Worm (Caenorhabditis elegans) whole organism, late embryonic: ENCODE measurements around the gene unc-17.

Experiments used
- C08G9.2 ChIP-seq: sonication (generic microtip); optimal IDR thresholded peaks from 2 replicates; lab custom pipeline; 2016; ENCODE audit warnings: mild to moderate bottlenecking, missing genetic modification characterization, moderate library complexity, missing compliant biosample characterization
- F13H6.1 ChIP-seq: sonication (generic microtip); optimal IDR thresholded peaks from 2 replicates; lab custom pipeline; 2016; ENCODE audit warnings: missing genetic modification characterization, missing compliant biosample characterization
- K09A11.1 ChIP-seq: sonication (generic microtip); optimal IDR thresholded peaks from 2 replicates; lab custom pipeline; 2017; ENCODE audit warnings: antibody characterized with exemption, mild to moderate bottlenecking, missing genetic modification characterization, missing compliant biosample characterization; ENCODE audit not compliant: insufficient read depth
- Y22D7AL.16 ChIP-seq: sonication (generic microtip); optimal IDR thresholded peaks from 2 replicates; lab custom pipeline; 2016; ENCODE audit warnings: missing genetic modification characterization, missing compliant biosample characterization
- ceh-14 ChIP-seq: sonication (generic microtip); optimal IDR thresholded peaks from 2 replicates; lab custom pipeline; 2016; ENCODE audit warnings: missing genotype, missing genetic modification characterization, missing compliant biosample characterization
- ceh-18 ChIP-seq: sonication (generic microtip); optimal IDR thresholded peaks from 2 replicates; lab custom pipeline; 2016; ENCODE audit warnings: missing genetic modification characterization, missing compliant biosample characterization
- ceh-19 ChIP-seq: fragments of 200-800 bp; sonication (Bioruptor generic); optimal IDR thresholded peaks from 2 replicates; lab custom pipeline; 2018; ENCODE audit warnings: mild to moderate bottlenecking, missing genetic modification characterization, missing compliant biosample characterization
- ceh-22 ChIP-seq: sonication (generic microtip); optimal IDR thresholded peaks from 2 replicates; lab custom pipeline; 2017; ENCODE audit warnings: missing biosample characterization, missing genetic modification characterization
- ceh-31 ChIP-seq: sonication (generic microtip); optimal IDR thresholded peaks from 2 replicates; lab custom pipeline; 2016; ENCODE audit warnings: missing genetic modification characterization, missing compliant biosample characterization
- ceh-34 ChIP-seq: sonication (generic microtip); optimal IDR thresholded peaks from 2 replicates; lab custom pipeline; 2016; ENCODE audit warnings: mild to moderate bottlenecking, missing genetic modification characterization, missing compliant biosample characterization
- che-1 ChIP-seq: sonication (generic microtip); optimal IDR thresholded peaks from 2 replicates; lab custom pipeline; 2016; ENCODE audit warnings: mild to moderate bottlenecking, missing genetic modification characterization, missing compliant biosample characterization
- dmd-4 ChIP-seq: sonication (generic microtip); optimal IDR thresholded peaks from 2 replicates; lab custom pipeline; 2016; ENCODE audit warnings: borderline replicate concordance, missing genetic modification characterization, missing compliant biosample characterization
- dve-1 ChIP-seq: sonication (generic microtip); optimal IDR thresholded peaks from 2 replicates; lab custom pipeline; 2017; ENCODE audit warnings: antibody characterized with exemption, mild to moderate bottlenecking, missing genetic modification characterization, missing compliant biosample characterization
- ets-4 ChIP-seq: sonication (generic microtip); optimal IDR thresholded peaks from 2 replicates; lab custom pipeline; 2016; ENCODE audit warnings: missing genetic modification characterization, missing compliant biosample characterization
- eyg-1 ChIP-seq: sonication (generic microtip); optimal IDR thresholded peaks from 2 replicates; lab custom pipeline; 2016; ENCODE audit warnings: missing genotype, missing genetic modification characterization, missing compliant biosample characterization
- hlh-13 ChIP-seq: fragments of 200-800 bp; sonication (Bioruptor generic); optimal IDR thresholded peaks from 2 replicates; lab custom pipeline; 2018; ENCODE audit warnings: mild to moderate bottlenecking, missing genetic modification characterization, missing compliant biosample characterization
- hlh-30 ChIP-seq: sonication (generic microtip); optimal IDR thresholded peaks from 2 replicates; lab custom pipeline; 2017; ENCODE audit warnings: antibody characterized with exemption, missing genetic modification characterization, missing compliant biosample characterization; ENCODE audit not compliant: insufficient read depth
- hlh-6 ChIP-seq: sonication (generic microtip); optimal IDR thresholded peaks from 2 replicates; lab custom pipeline; 2016; ENCODE audit warnings: missing genotype, missing genetic modification characterization, missing compliant biosample characterization
- hlh-8 ChIP-seq: sonication (generic microtip); optimal IDR thresholded peaks from 2 replicates; lab custom pipeline; 2016; ENCODE audit warnings: missing genotype, missing genetic modification characterization, missing compliant biosample characterization
- lim-6 ChIP-seq: sonication (generic microtip); optimal IDR thresholded peaks from 2 replicates; lab custom pipeline; 2016; ENCODE audit warnings: missing genetic modification characterization, missing compliant biosample characterization
- nfya-1 ChIP-seq: sonication (generic microtip); optimal IDR thresholded peaks from 2 replicates; lab custom pipeline; 2017; ENCODE audit warnings: missing genetic modification characterization, mild to moderate bottlenecking, missing compliant biosample characterization, antibody characterized with exemption, moderate library complexity
- pag-3 ChIP-seq: sonication (generic microtip); optimal IDR thresholded peaks from 2 replicates; lab custom pipeline; 2016; ENCODE audit warnings: missing compliant biosample characterization, missing genetic modification characterization, borderline replicate concordance
- pat-9 ChIP-seq: fragments of 200-800 bp; sonication (Bioruptor generic); optimal IDR thresholded peaks from 2 replicates; lab custom pipeline; 2018; ENCODE audit warnings: mild to moderate bottlenecking, missing genetic modification characterization, moderate library complexity, missing compliant biosample characterization
- pax-1 ChIP-seq: fragments of 150-350 bp; optimal IDR thresholded peaks from 2 replicates; lab custom pipeline; 2014; ENCODE audit warnings: missing biosample characterization, missing genetic modification characterization
- pqm-1 ChIP-seq: sonication (generic microtip); optimal IDR thresholded peaks from 2 replicates; lab custom pipeline; 2016; ENCODE audit warnings: missing genetic modification characterization, missing compliant biosample characterization
- ref-2 ChIP-seq: sonication (generic microtip); optimal IDR thresholded peaks from 2 replicates; lab custom pipeline; 2016; ENCODE audit warnings: missing genetic modification characterization, missing compliant biosample characterization
- rnt-1 ChIP-seq: sonication (generic microtip); optimal IDR thresholded peaks from 2 replicates; lab custom pipeline; 2016; ENCODE audit warnings: missing genetic modification characterization, missing compliant biosample characterization
- sdc-2 ChIP-seq: sonication (generic microtip); optimal IDR thresholded peaks from 2 replicates; lab custom pipeline; 2016; ENCODE audit warnings: missing genotype, missing genetic modification characterization, missing compliant biosample characterization
- sox-4 ChIP-seq: sonication (generic microtip); optimal IDR thresholded peaks from 2 replicates; lab custom pipeline; 2017; ENCODE audit warnings: mild to moderate bottlenecking, missing genetic modification characterization, inconsistent platforms, missing compliant biosample characterization
- syd-9 ChIP-seq: sonication (generic microtip); optimal IDR thresholded peaks from 2 replicates; lab custom pipeline; 2016; ENCODE audit warnings: mild to moderate bottlenecking, missing genetic modification characterization, moderate library complexity, missing compliant biosample characterization
- tbx-2 ChIP-seq: sonication (generic microtip); optimal IDR thresholded peaks from 2 replicates; lab custom pipeline; 2016; ENCODE audit warnings: missing genetic modification characterization, missing compliant biosample characterization
- tbx-7 ChIP-seq: sonication (generic microtip); optimal IDR thresholded peaks from 2 replicates; lab custom pipeline; 2016; ENCODE audit warnings: missing genotype, missing genetic modification characterization, missing compliant biosample characterization
- ttx-3 ChIP-seq: sonication (generic microtip); optimal IDR thresholded peaks from 2 replicates; lab custom pipeline; 2016; ENCODE audit warnings: missing genetic modification reagents, missing genetic modification characterization, missing compliant biosample characterization
- unc-55 ChIP-seq: sonication (generic microtip); optimal IDR thresholded peaks from 2 replicates; lab custom pipeline; 2017; ENCODE audit warnings: missing biosample characterization, missing genetic modification reagents, missing genetic modification characterization

The unc-17 gene

DNA sequence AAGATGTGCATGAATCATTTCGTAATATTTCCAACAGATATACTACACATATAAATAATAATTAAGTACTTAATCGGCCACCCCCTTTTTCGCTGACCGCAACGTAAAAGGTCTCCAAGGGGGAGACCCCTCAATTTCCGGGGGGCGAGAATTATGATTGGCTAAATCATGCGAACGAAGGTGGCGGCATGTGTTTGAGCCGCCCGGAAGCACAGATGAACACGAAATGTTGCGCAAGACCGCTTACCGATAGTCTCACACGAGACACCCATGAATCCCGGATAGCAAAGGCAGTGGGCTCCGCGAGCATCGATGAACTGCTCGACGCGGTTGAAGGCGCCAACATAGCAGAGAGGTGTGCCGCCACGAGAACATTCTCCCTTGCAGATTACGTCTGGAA is 40.6 kb upstream of the unc-17 start:
- no peak for TF ChIP-seq eyg-1
- TF ChIP-seq ceh-22 (tag; lab: Kevin White, UChicago), result no peak

DNA sequence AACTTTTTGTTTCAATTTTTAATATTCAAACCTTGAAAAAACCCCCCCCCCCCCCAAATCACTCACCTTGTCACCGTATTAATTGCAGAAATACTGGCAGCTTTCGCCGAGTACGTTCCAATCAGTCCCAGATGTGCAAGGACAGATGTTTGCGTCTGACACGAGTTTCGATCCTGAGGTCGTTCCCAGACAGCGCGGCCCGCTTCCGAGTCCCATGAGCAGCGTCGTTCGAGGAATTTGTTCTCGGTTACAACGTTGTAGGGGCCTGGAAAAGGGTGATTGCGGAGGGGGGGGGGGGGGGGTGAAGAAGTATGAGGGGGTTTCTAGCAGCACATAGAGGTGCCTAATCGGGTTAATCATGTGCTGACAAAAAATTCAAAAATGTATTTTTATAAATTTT is 38.4 kb upstream of the unc-17 start:
- TF ChIP-seq F13H6.1 (tag; lab: Kevin White, UChicago), result no peak
- TF ChIP-seq che-1 (tag; lab: Kevin White, UChicago), result no peak
- no peak for TF ChIP-seq ceh-19
- no peak for TF ChIP-seq tbx-2
- TF ChIP-seq pqm-1 (tag; lab: Kevin White, UChicago), result no peak
- no peak for TF ChIP-seq K09A11.1 (tag; lab: Kevin White, UChicago)
- TF ChIP-seq tbx-7 (tag; lab: Kevin White, UChicago), result no peak
- TF ChIP-seq hlh-30 (tag; lab: Kevin White, UChicago), result no peak
- no peak for TF ChIP-seq sdc-2 (tag; lab: Kevin White, UChicago)
- TF ChIP-seq hlh-8 (tag; lab: Kevin White, UChicago), result no peak
- TF ChIP-seq syd-9 (tag; lab: Kevin White, UChicago), result no peak
- TF ChIP-seq ttx-3 (tag; lab: Kevin White, UChicago), result no peak
- no peak for TF ChIP-seq dve-1 (tag; lab: Kevin White, UChicago)

DNA sequence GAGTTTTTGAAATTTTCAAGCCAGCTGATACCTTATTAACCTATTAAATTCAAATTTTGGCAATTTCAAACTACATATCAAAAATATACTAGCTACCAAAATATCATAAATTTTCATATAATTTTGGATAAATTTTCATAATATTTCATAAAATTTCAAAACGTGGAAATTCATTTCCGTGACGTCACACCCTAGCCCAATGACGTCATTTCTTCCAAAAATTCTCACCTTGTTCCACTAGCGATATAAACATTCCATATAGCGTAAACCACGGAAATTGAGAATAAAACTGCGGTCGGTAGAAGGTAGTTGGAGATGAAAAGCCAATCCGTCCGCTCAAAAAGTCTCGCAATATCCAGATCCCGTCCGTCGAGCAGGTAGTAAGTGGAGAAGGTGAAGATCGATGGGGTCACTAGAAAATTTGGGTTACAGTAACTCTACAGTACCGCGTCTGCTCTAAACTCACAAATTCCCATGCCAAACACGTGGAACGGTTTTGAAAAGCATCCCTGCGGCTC is 36.7 kb upstream of the unc-17 start:
- no peak for TF ChIP-seq syd-9 (tag; lab: Kevin White, UChicago)
- TF ChIP-seq ceh-14 (tag; lab: Kevin White, UChicago), result no peak
- TF ChIP-seq hlh-13 (GFP tag; lab: Kevin White, UChicago), result no peak
- TF ChIP-seq hlh-6, result no peak
- TF ChIP-seq eyg-1, result no peak
- TF ChIP-seq pax-1 (tag; lab: Kevin White, UChicago), result no peak

DNA sequence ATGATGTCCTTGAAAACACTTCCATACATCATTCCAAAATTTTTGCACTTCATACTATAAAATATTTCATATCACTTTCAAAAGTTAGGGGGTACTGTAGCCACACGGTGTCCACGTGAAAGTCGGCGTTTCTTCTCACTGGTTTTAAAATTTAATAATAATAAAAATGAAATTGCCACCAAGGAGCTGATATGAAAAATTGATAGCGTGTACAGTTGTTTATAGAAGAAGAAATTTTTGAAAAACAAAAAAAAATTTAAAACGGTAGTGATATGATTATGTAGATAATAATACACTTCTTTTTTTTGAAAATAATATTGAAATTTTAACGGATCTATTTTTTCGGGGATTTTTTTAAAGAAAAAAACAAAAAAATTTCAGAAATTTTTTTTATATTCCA is 35.5 kb upstream of the unc-17 start:
- TF ChIP-seq pag-3 (tag; lab: Kevin White, UChicago) (no peak), ceh-34 (tag; lab: Kevin White, UChicago) (no peak), dmd-4 (tag; lab: Kevin White, UChicago) (no peak), ceh-14 (tag; lab: Kevin White, UChicago) (no peak), ceh-22 (tag; lab: Kevin White, UChicago) (no peak), nfya-1 (tag; lab: Kevin White, UChicago) (no peak), hlh-8 (tag; lab: Kevin White, UChicago) (no peak), ceh-31 (tag; lab: Kevin White, UChicago) (no peak), sox-4 (tag; lab: Kevin White, UChicago) (no peak), sdc-2 (tag; lab: Kevin White, UChicago) (no peak)

DNA sequence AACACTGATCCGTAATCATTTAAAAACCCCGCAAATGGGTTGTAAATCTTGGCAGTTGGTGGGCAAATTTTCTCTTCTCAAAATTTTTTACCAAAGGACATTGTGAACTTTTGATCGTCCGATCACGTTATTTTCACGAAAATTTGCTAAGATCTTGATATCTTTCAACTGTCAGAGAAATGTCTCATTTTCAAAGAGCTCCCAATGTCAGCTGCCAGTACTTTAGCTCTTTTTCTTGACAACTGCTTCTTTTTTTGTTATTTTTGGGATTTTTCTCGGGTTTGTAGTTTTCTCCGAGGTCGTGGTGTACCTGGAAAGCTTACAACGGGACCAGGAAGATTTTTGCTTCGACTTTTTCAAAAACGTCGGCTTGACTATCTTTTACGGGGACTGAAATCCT is 31.4 kb upstream of the unc-17 start:
- TF ChIP-seq lim-6 (no peak), syd-9 (tag; lab: Kevin White, UChicago) (no peak), tbx-7 (tag; lab: Kevin White, UChicago) (no peak), tbx-2 (no peak)
- TF ChIP-seq, all 69 proteins: peak for 0

DNA sequence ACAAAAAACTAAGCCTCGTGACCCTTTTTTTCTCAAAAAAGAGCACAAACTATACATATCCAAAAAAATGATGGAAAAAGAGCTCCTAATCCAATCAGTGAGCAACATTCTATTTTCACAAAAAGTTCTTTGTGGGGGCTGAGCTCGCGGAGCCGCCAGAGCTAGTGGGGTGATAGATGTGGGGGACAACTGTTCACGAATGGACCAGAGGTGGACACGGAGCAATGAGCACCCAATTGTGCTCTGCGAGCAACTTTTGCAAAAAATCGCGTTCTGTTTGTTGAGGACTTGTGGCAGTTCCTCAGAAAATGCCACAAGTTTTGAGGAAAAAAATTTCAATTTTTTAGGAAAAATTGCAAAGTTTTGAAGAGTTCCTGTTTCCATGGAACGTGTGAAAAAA is 30.3 kb upstream of the unc-17 start:
- TF ChIP-seq dve-1 (tag; lab: Kevin White, UChicago) (no peak), unc-55 (peak; percentile 57)
- TF ChIP-seq, all 69 proteins: peak for 1

DNA sequence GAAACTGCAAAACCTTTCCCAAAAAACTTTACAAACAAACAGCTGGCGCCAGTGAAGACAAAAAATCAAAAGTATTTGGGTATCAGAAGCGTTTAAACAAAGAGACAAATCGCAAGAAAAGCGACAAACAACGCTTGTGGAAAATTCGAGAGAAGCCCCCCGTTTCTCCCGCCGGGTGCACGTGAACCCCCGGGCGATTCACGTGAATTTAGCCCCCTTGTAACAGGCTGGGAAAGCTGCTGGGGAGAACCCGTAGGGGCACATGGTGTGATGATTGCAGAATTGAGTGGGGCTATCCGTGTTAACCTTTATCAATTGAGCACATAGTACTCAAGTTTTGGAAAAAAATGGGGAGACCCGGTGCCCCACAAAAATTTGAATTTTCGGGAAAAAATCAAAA is 29.7 kb upstream of the unc-17 start:
- TF ChIP-seq tbx-2 (peak; percentile 59), ref-2 (tag; lab: Kevin White, UChicago) (peak; percentile 35), rnt-1 (peak; percentile 78), pat-9 (tag; lab: Kevin White, UChicago) (peak; percentile 12), C08G9.2 (tag; lab: Kevin White, UChicago) (no peak), Y22D7AL.16 (no peak), ets-4 (no peak), ceh-18 (tag; lab: Kevin White, UChicago) (peak; percentile 91), hlh-30 (tag; lab: Kevin White, UChicago) (peak; percentile 30), hlh-13 (GFP tag; lab: Kevin White, UChicago) (no peak), unc-55 (peak; percentile 35)
